Worm (Caenorhabditis elegans) whole organism, L2 larva: ENCODE results near the gene T21D9.2.

Experiments
- C34F6.9 ChIP-seq: fragments of 150-350 bp; optimal IDR thresholded peaks from 2 replicates; lab custom pipeline; 2014; ENCODE audit warnings: missing biosample characterization, missing genetic modification characterization
- F13H6.1 ChIP-seq: sonication (generic microtip); optimal IDR thresholded peaks from 2 replicates; lab custom pipeline; 2016; ENCODE audit warnings: missing genetic modification characterization, missing compliant biosample characterization
- R02D3.7 ChIP-seq: fragments of 150-350 bp; optimal IDR thresholded peaks from 2 replicates; lab custom pipeline; 2014; ENCODE audit warnings: missing biosample characterization, missing genetic modification characterization
- Y55F3AM.14 ChIP-seq: fragments of 200-800 bp; sonication (Bioruptor generic); optimal IDR thresholded peaks from 2 replicates; lab custom pipeline; 2018; ENCODE audit warnings: mild to moderate bottlenecking, missing genetic modification characterization, missing compliant biosample characterization
- ZK546.5 ChIP-seq: sonication (generic microtip); optimal IDR thresholded peaks from 2 replicates; lab custom pipeline; 2017; ENCODE audit warnings: missing biosample characterization, missing genetic modification characterization
- alr-1 ChIP-seq: fragments of 150-350 bp; optimal IDR thresholded peaks from 2 replicates; lab custom pipeline; 2014; ENCODE audit warnings: missing biosample characterization, missing genetic modification characterization
- aly-2 ChIP-seq: fragments of 150-350 bp; optimal IDR thresholded peaks from 2 replicates; lab custom pipeline; 2014; ENCODE audit warnings: missing biosample characterization, missing genetic modification characterization
- ama-1 ChIP-seq: fragments of 150-350 bp; optimal IDR thresholded peaks from 2 replicates; lab custom pipeline; 2018; ENCODE audit warnings: inconsistent platforms
- blmp-1 ChIP-seq: sonication (generic microtip); optimal IDR thresholded peaks from 2 replicates; lab custom pipeline; 2017; ENCODE audit warnings: missing genetic modification characterization, mild to moderate bottlenecking, missing compliant biosample characterization, antibody characterized with exemption, moderate library complexity; ENCODE audit not compliant: insufficient read depth
- ceh-16 ChIP-seq: fragments of 150-350 bp; optimal IDR thresholded peaks from 2 replicates; lab custom pipeline; 2014; ENCODE audit warnings: missing biosample characterization, missing genetic modification characterization
- ceh-82 ChIP-seq: fragments of 150-350 bp; optimal IDR thresholded peaks from 2 replicates; lab custom pipeline; 2014; ENCODE audit warnings: missing biosample characterization, missing genetic modification characterization
- crh-2 ChIP-seq: sonication (generic microtip); optimal IDR thresholded peaks from 2 replicates; lab custom pipeline; 2017; ENCODE audit warnings: missing biosample characterization, missing genetic modification characterization
- dmd-4 ChIP-seq: sonication (generic microtip); optimal IDR thresholded peaks from 2 replicates; lab custom pipeline; 2017; ENCODE audit warnings: missing biosample characterization, missing genetic modification characterization
- egl-27 ChIP-seq: sonication (generic microtip); optimal IDR thresholded peaks from 3 replicates; lab custom pipeline; 2017; ENCODE audit warnings: missing biosample characterization, missing genetic modification reagents, missing genetic modification characterization
- elt-1 ChIP-seq: fragments of 150-350 bp; optimal IDR thresholded peaks from 2 replicates; lab custom pipeline; 2014; ENCODE audit warnings: missing biosample characterization, missing genetic modification characterization
- gmeb-1 ChIP-seq: fragments of 150-350 bp; optimal IDR thresholded peaks from 2 replicates; lab custom pipeline; 2014; ENCODE audit warnings: missing biosample characterization, missing genetic modification characterization
- lin-11 ChIP-seq: fragments of 150-350 bp; sonication (generic microtip); optimal IDR thresholded peaks from 2 replicates; lab custom pipeline; 2014; ENCODE audit warnings: missing biosample characterization, missing genetic modification characterization, inconsistent platforms, mixed read lengths
- lin-13 ChIP-seq: fragments of 150-350 bp; optimal IDR thresholded peaks from 2 replicates; lab custom pipeline; 2014; ENCODE audit warnings: missing biosample characterization, missing genetic modification reagents, missing genetic modification characterization
- lin-39 ChIP-seq: fragments of 150-350 bp; optimal IDR thresholded peaks from 2 replicates; lab custom pipeline; 2014; ENCODE audit warnings: missing biosample characterization, missing genetic modification reagents, missing genetic modification characterization
- lsy-2 ChIP-seq, 2 experiments: fragments of 150-350 bp in 1 of 2; sonication (generic microtip) in 1 of 2; optimal IDR thresholded peaks; 2 replicates each; lab custom pipeline; 2014 to 2017; ENCODE audit warnings: missing biosample characterization in 2 of 2, missing genetic modification characterization in 2 of 2
- mab-5 ChIP-seq: fragments of 150-350 bp; optimal IDR thresholded peaks from 2 replicates; lab custom pipeline; 2014; ENCODE audit warnings: missing biosample characterization, missing genetic modification characterization
- mbf-1 ChIP-seq: sonication (generic microtip); optimal IDR thresholded peaks from 2 replicates; lab custom pipeline; 2017; ENCODE audit warnings: missing biosample characterization, missing genetic modification characterization
- mdl-1 ChIP-seq, 2 experiments: fragments of 150-350 bp in 1 of 2; sonication (generic microtip) in 1 of 2; optimal IDR thresholded peaks; 2 replicates each; lab custom pipeline; 2017; ENCODE audit warnings: missing biosample characterization in 2 of 2, missing genetic modification characterization in 2 of 2
- nhr-10 ChIP-seq: sonication (generic microtip); optimal IDR thresholded peaks from 2 replicates; lab custom pipeline; 2017; ENCODE audit warnings: missing biosample characterization, missing genetic modification characterization
- nhr-11 ChIP-seq: fragments of 150-350 bp; optimal IDR thresholded peaks from 2 replicates; lab custom pipeline; 2014; ENCODE audit warnings: missing biosample characterization, missing genetic modification characterization
- nhr-12 ChIP-seq: fragments of 150-350 bp; optimal IDR thresholded peaks from 2 replicates; lab custom pipeline; 2014; ENCODE audit warnings: missing biosample characterization, missing genetic modification characterization
- nhr-129 ChIP-seq: fragments of 150-350 bp; optimal IDR thresholded peaks from 2 replicates; lab custom pipeline; 2014; ENCODE audit warnings: missing biosample characterization, missing genetic modification characterization
- nhr-21 ChIP-seq: fragments of 150-350 bp; optimal IDR thresholded peaks from 2 replicates; lab custom pipeline; 2014; ENCODE audit warnings: missing biosample characterization, missing genetic modification characterization
- nhr-23 ChIP-seq: fragments of 150-350 bp; optimal IDR thresholded peaks from 2 replicates; lab custom pipeline; 2014; ENCODE audit warnings: missing biosample characterization, missing genetic modification reagents, missing genetic modification characterization
- nhr-237 ChIP-seq: fragments of 150-350 bp; optimal IDR thresholded peaks from 2 replicates; lab custom pipeline; 2014; ENCODE audit warnings: missing biosample characterization, missing genetic modification characterization
- nhr-25 ChIP-seq: fragments of 150-350 bp; sonication (generic microtip); optimal IDR thresholded peaks from 3 replicates; lab custom pipeline; 2014; ENCODE audit warnings: missing biosample characterization, missing genetic modification characterization
- nhr-6 ChIP-seq: fragments of 150-350 bp; optimal IDR thresholded peaks from 2 replicates; lab custom pipeline; 2014; ENCODE audit warnings: missing biosample characterization, missing genetic modification characterization
- nhr-77 ChIP-seq: fragments of 150-350 bp; optimal IDR thresholded peaks from 2 replicates; lab custom pipeline; 2014; ENCODE audit warnings: missing biosample characterization, missing genetic modification characterization
- peb-1 ChIP-seq: fragments of 150-350 bp; optimal IDR thresholded peaks from 2 replicates; lab custom pipeline; 2014; ENCODE audit warnings: missing biosample characterization, missing genetic modification characterization
- sem-4 ChIP-seq: fragments of 150-350 bp; optimal IDR thresholded peaks from 2 replicates; lab custom pipeline; 2014; ENCODE audit warnings: missing biosample characterization, missing genetic modification reagents, missing genetic modification characterization
- skn-1 ChIP-seq: sonication (generic microtip); optimal IDR thresholded peaks from 2 replicates; lab custom pipeline; 2017; ENCODE audit warnings: missing biosample characterization, missing genetic modification characterization
- sma-3 ChIP-seq: sonication (generic microtip); optimal IDR thresholded peaks from 2 replicates; lab custom pipeline; 2016; ENCODE audit warnings: missing genetic modification reagents, missing genetic modification characterization, missing compliant biosample characterization
- sma-9 ChIP-seq, 2 experiments: fragments of 150-350 bp in 1 of 2; sonication (generic microtip) in 1 of 2; optimal IDR thresholded peaks; 2 replicates each; lab custom pipeline; 2014 to 2016; ENCODE audit warnings: missing genetic modification characterization in 2 of 2, mild to moderate bottlenecking in 1 of 2, missing biosample characterization in 1 of 2, missing compliant biosample characterization in 1 of 2, missing genetic modification reagents in 1 of 2, moderate library complexity in 1 of 2
- snpc-4 ChIP-seq: fragments of 150-350 bp; optimal IDR thresholded peaks from 2 replicates; lab custom pipeline; 2014; ENCODE audit warnings: missing biosample characterization, missing genetic modification characterization
- unc-55 ChIP-seq: fragments of 150-350 bp; sonication (generic microtip); optimal IDR thresholded peaks from 3 replicates; lab custom pipeline; 2014; ENCODE audit warnings: missing biosample characterization, missing genetic modification reagents, missing genetic modification characterization
- unc-62 ChIP-seq: fragments of 150-350 bp; optimal IDR thresholded peaks from 2 replicates; lab custom pipeline; 2014; ENCODE audit warnings: missing biosample characterization, missing genetic modification reagents, missing genetic modification characterization
- zag-1 ChIP-seq: fragments of 150-350 bp; optimal IDR thresholded peaks from 2 replicates; lab custom pipeline; 2014; ENCODE audit warnings: missing biosample characterization, missing genetic modification characterization
- ztf-1 ChIP-seq: fragments of 200-800 bp; sonication (Bioruptor generic); conservative IDR thresholded peaks from 2 replicates; pipeline ENCODE4 v1.3.6; 2022; ENCODE audit warnings: missing genetic modification characterization, missing compliant biosample characterization
- ztf-11 ChIP-seq: sonication (generic microtip); optimal IDR thresholded peaks from 2 replicates; lab custom pipeline; 2017; ENCODE audit warnings: missing biosample characterization, missing genetic modification characterization
- ztf-4 ChIP-seq: fragments of 150-350 bp; optimal IDR thresholded peaks from 2 replicates; lab custom pipeline; 2014; ENCODE audit warnings: missing biosample characterization, missing genetic modification characterization

Gene T21D9.2

ce11 chrX:2138923-2139322 is 42.2 kb upstream of the T21D9.2 start:
- TF ChIP-seq unc-62 (GFP tag; lab: Kevin White, UChicago) (no peak), nhr-12 (tag; lab: Kevin White, UChicago) (no peak), blmp-1 (tag; lab: Kevin White, UChicago) (no peak), nhr-10 (tag; lab: Kevin White, UChicago) (no peak), mbf-1 (tag; lab: Kevin White, UChicago) (no peak), Y55F3AM.14 (GFP tag; lab: Kevin White, UChicago) (no peak), ztf-11 (tag; lab: Kevin White, UChicago) (no peak), ZK546.5 (tag; lab: Kevin White, UChicago) (no peak), ztf-1 (GFP tag; lab: Robert Waterston, UW) (no peak), nhr-6 (peak; percentile 23), mdl-1 (tag; optimal IDR thresholded peaks at IDR 0.05; lab: Kevin White, UChicago) (no peak), ama-1 (lab: Kevin White, UChicago) (no peak), F13H6.1 (tag; lab: Kevin White, UChicago) (peak; percentile 68), C34F6.9 (tag; lab: Kevin White, UChicago) (peak; percentile 26), aly-2 (tag; lab: Kevin White, UChicago) (no peak), sma-9 (GFP tag; optimal IDR thresholded peaks at IDR 0.05; lab: Kevin White, UChicago) (peak; percentile 55), sma-9 (tag; optimal IDR thresholded peaks at IDR 0.05; lab: Kevin White, UChicago) (no peak), nhr-237 (no peak), ztf-4 (tag; lab: Kevin White, UChicago) (no peak), gmeb-1 (tag; lab: Kevin White, UChicago) (no peak), peb-1 (tag; lab: Kevin White, UChicago) (no peak), ceh-16 (tag; lab: Kevin White, UChicago) (no peak), R02D3.7 (tag; lab: Kevin White, UChicago) (no peak), nhr-77 (no peak), alr-1 (no peak), lsy-2 (tag; optimal IDR thresholded peaks at IDR 0.05; lab: Kevin White, UChicago) (peak in 1 of 2 experiments; percentile 30), lin-13 (no peak), lin-39 (no peak), sem-4 (no peak), nhr-21 (tag; lab: Kevin White, UChicago) (no peak), dmd-4 (tag; lab: Kevin White, UChicago) (no peak), nhr-25 (tag; lab: Kevin White, UChicago) (no peak), unc-55 (no peak), nhr-129 (tag; lab: Kevin White, UChicago) (peak; percentile 44), sma-3 (GFP tag; lab: Kevin White, UChicago) (no peak), snpc-4 (tag; lab: Kevin White, UChicago) (no peak), crh-2 (tag; lab: Kevin White, UChicago) (no peak), nhr-23 (tag; lab: Kevin White, UChicago) (no peak), elt-1 (tag; lab: Kevin White, UChicago) (no peak), nhr-11 (tag; lab: Kevin White, UChicago) (no peak), skn-1 (tag; lab: Kevin White, UChicago) (no peak), lin-11 (tag; lab: Kevin White, UChicago) (no peak), ceh-82 (tag; lab: Kevin White, UChicago) (no peak), egl-27 (tag; lab: Kevin White, UChicago) (no peak), zag-1 (tag; lab: Kevin White, UChicago) (no peak), mab-5 (tag; lab: Kevin White, UChicago) (no peak)

ce11 chrX:2136937-2137336 is 40.2 kb upstream of the T21D9.2 start:
- peak; percentile 30 for TF ChIP-seq dmd-4 (tag; lab: Kevin White, UChicago)
- no peak for TF ChIP-seq ztf-1 (GFP tag; lab: Robert Waterston, UW)
